Worm (Caenorhabditis elegans) whole organism, L4 larva: ENCODE data around the gene Y60A9A.1.

Experiments used
- ama-1 ChIP-seq: fragments of 150-350 bp; optimal IDR thresholded peaks from 2 replicates; lab custom pipeline; 2014; ENCODE audit warnings: inconsistent platforms, mixed read lengths
- nhr-11 ChIP-seq: fragments of 150-350 bp; optimal IDR thresholded peaks from 2 replicates; lab custom pipeline; 2014; ENCODE audit warnings: missing biosample characterization, missing genetic modification characterization
- nhr-237 ChIP-seq: sonication (generic microtip); optimal IDR thresholded peaks from 2 replicates; lab custom pipeline; 2017; ENCODE audit warnings: missing biosample characterization, missing genetic modification characterization
- nhr-28 ChIP-seq: fragments of 150-350 bp; optimal IDR thresholded peaks from 2 replicates; lab custom pipeline; 2014; ENCODE audit warnings: missing biosample characterization, missing genetic modification characterization
- snpc-1.2 ChIP-seq: fragments of 200-800 bp; sonication (Bioruptor generic); IDR thresholded peaks from 2 replicates; pipeline ENCODE4 v1.3.6; 2022; ENCODE audit warnings: missing genetic modification reagents, missing genetic modification characterization, missing compliant biosample characterization
- snpc-4 ChIP-seq: fragments of 150-350 bp; optimal IDR thresholded peaks from 2 replicates; lab custom pipeline; 2014; ENCODE audit warnings: missing biosample characterization, missing genetic modification characterization

- TF ChIP-seq nhr-237 (tag; lab: Kevin White, UChicago) (no peak), snpc-4 (tag; lab: Kevin White, UChicago) (no peak), ama-1 (lab: Kevin White, UChicago) (no peak), nhr-28 (tag; lab: Kevin White, UChicago) (no peak), nhr-11 (tag; lab: Kevin White, UChicago) (no peak), snpc-1.2 (no peak)
Measured at ce11 chrX:14329348-14329747, 47.7 kb downstream of the Y60A9A.1 start.
